Worm (Caenorhabditis elegans): ENCODE data around the gene F52H2.1.

Gene F52H2.1

ce11 chrX:2598833-2599279, 26.0 kb downstream of the F52H2.1 start:
- TF ChIP-seq K12H6.12 (tag; optimal IDR thresholded peaks at IDR 0.05) (peak; percentile 81), F37B4.10 (GFP tag; IDR thresholded peaks at IDR 0.05) (0 out of 2 replicates have a peak, but pooled peaks have one; percentile 63), Y53G8AR.9 (GFP tag; conservative IDR thresholded peaks at IDR 0.05) (no peak), Y56A3A.18 (GFP tag; IDR thresholded peaks at IDR 0.05) (no peak), mcd-1 (GFP tag; IDR thresholded peaks at IDR 0.05) (peak; percentile 26; the same call in 1 of the 2 replicates), ztf-18 (tag; optimal IDR thresholded peaks at IDR 0.05) (no peak), madf-10 (tag; optimal IDR thresholded peaks at IDR 0.05) (peak; percentile 35), let-526 (GFP tag; IDR thresholded peaks at IDR 0.05) (0 out of 2 replicates have a peak, but pooled peaks have one; percentile 5), B0336.3 (GFP tag; IDR thresholded peaks at IDR 0.05) (no peak), egrh-3 (GFP tag; IDR thresholded peaks at IDR 0.05) (peak; percentile 60), nhr-179 (tag; optimal IDR thresholded peaks at IDR 0.05) (no peak), lin-40 (tag; optimal IDR thresholded peaks at IDR 0.05) (peak; percentile 58), gei-17 (GFP tag; optimal IDR thresholded peaks at IDR 0.05) (peak; percentile 27), lin-35 (GFP tag; optimal IDR thresholded peaks at IDR 0.05) (peak in 1 of 3 experiments; percentile 5), ZK185.1 (tag; optimal IDR thresholded peaks at IDR 0.05; ENCODE audit: poor library complexity, severe bottlenecking) (no peak), snpc-4 (GFP tag; optimal IDR thresholded peaks at IDR 0.05) (no peak), snpc-4 (tag; optimal IDR thresholded peaks at IDR 0.05) (peak in 1 of 4 experiments; percentile 25), zfh-2 (GFP tag; conservative IDR thresholded peaks at IDR 0.05) (peak; percentile 95), nfyb-1 (GFP tag; IDR thresholded peaks at IDR 0.05) (peak; percentile 67; the same call in 1 of the 2 replicates), cebp-1 (GFP tag; IDR thresholded peaks at IDR 0.05) (no peak), cebp-1 (tag; optimal IDR thresholded peaks at IDR 0.05) (peak; percentile 58), madf-3 (GFP tag; IDR thresholded peaks at IDR 0.05) (no peak), somi-1 (GFP tag; optimal IDR thresholded peaks at IDR 0.05) (peak; percentile 57), ceh-27 (GFP tag; optimal IDR thresholded peaks at IDR 0.05) (peak; percentile 5), chd-7 (tag; optimal IDR thresholded peaks at IDR 0.05) (peak; percentile 40), attf-5 (GFP tag; optimal IDR thresholded peaks at IDR 0.05) (peak; percentile 36), lin-26 (GFP tag; IDR thresholded peaks at IDR 0.05) (0 out of 2 replicates have a peak, but pooled peaks have one; percentile 36), K11D2.4 (GFP tag; IDR thresholded peaks at IDR 0.05) (0 out of 2 replicates have a peak, but pooled peaks have one; percentile 12)

- TF ChIP-seq ztf-18 (tag; optimal IDR thresholded peaks at IDR 0.05) (no peak), Y95B8A.8 (GFP tag; IDR thresholded peaks at IDR 0.05) (no peak), nhr-90 (tag; optimal IDR thresholded peaks at IDR 0.05) (no peak), tlf-1 (GFP tag; optimal IDR thresholded peaks at IDR 0.05) (no peak), F57C9.4 (tag; optimal IDR thresholded peaks at IDR 0.05) (no peak), snpc-3.4 (tag; optimal IDR thresholded peaks at IDR 0.05) (no peak), Y79H2A.3 (GFP tag; conservative IDR thresholded peaks at IDR 0.05) (no peak), sdz-38 (tag; optimal IDR thresholded peaks at IDR 0.05) (no peak), ceh-100 (GFP tag; IDR thresholded peaks at IDR 0.05) (no peak)
Measured at ce11 chrX:2601025-2601705, 28.3 kb downstream of the F52H2.1 start.
